Worm (Caenorhabditis elegans) whole organism, L3 larva: ENCODE data around the gene lrpc-1.

ENCODE experiments used
- R02D3.7 ChIP-seq: fragments of 150-350 bp; optimal IDR thresholded peaks from 2 replicates; lab custom pipeline; 2014; ENCODE audit warnings: missing biosample characterization, missing genetic modification characterization
- aly-2 ChIP-seq: fragments of 150-350 bp; optimal IDR thresholded peaks from 2 replicates; lab custom pipeline; 2014; ENCODE audit warnings: missing biosample characterization, missing genetic modification characterization
- ama-1 ChIP-seq: fragments of 150-350 bp; optimal IDR thresholded peaks from 2 replicates; lab custom pipeline; 2018
- ceh-16 ChIP-seq: sonication (generic microtip); optimal IDR thresholded peaks from 2 replicates; lab custom pipeline; 2017; ENCODE audit warnings: missing biosample characterization, missing genetic modification characterization
- ceh-28 ChIP-seq: fragments of 150-350 bp; optimal IDR thresholded peaks from 2 replicates; lab custom pipeline; 2014; ENCODE audit warnings: missing biosample characterization, missing genetic modification reagents, missing genetic modification characterization
- ceh-9 ChIP-seq: sonication (generic microtip); optimal IDR thresholded peaks from 2 replicates; lab custom pipeline; 2018; ENCODE audit warnings: missing biosample characterization, missing genetic modification characterization
- daf-12 ChIP-seq: fragments of 150-350 bp; optimal IDR thresholded peaks from 2 replicates; lab custom pipeline; 2014; ENCODE audit warnings: missing biosample characterization, missing genetic modification reagents, missing genetic modification characterization
- egl-5 ChIP-seq: fragments of 150-350 bp; optimal IDR thresholded peaks from 2 replicates; lab custom pipeline; 2017; ENCODE audit warnings: missing biosample characterization, missing genetic modification reagents, missing genetic modification characterization, inconsistent platforms
- elt-1 ChIP-seq: fragments of 150-350 bp; optimal IDR thresholded peaks from 2 replicates; lab custom pipeline; 2014; ENCODE audit warnings: missing biosample characterization, missing genetic modification characterization
- elt-2 ChIP-seq: sonication (generic microtip); optimal IDR thresholded peaks from 2 replicates; lab custom pipeline; 2016; ENCODE audit warnings: missing genetic modification reagents, mild to moderate bottlenecking, missing genetic modification characterization, missing compliant biosample characterization
- elt-3 ChIP-seq, 3 experiments: fragments of 150-350 bp in 1 of 3; sonication (generic microtip) in 2 of 3; optimal IDR thresholded peaks; 2 replicates in 2 of 3; 4 replicates in 1 of 3; lab custom pipeline; 2014 to 2017; ENCODE audit warnings: missing biosample characterization in 3 of 3, missing genetic modification characterization in 3 of 3
- eor-1 ChIP-seq, 2 experiments: fragments of 150-350 bp; optimal IDR thresholded peaks; 2 replicates each; lab custom pipeline; 2014 to 2018; ENCODE audit warnings: missing biosample characterization in 2 of 2, missing genetic modification characterization in 2 of 2
- fkh-10 ChIP-seq: sonication (generic microtip); optimal IDR thresholded peaks from 2 replicates; lab custom pipeline; 2017; ENCODE audit warnings: missing biosample characterization, missing genetic modification reagents, missing genetic modification characterization
- fkh-2 ChIP-seq: fragments of 150-350 bp; optimal IDR thresholded peaks from 2 replicates; lab custom pipeline; 2014; ENCODE audit warnings: missing biosample characterization, missing genetic modification reagents, missing genetic modification characterization
- fos-1 ChIP-seq: fragments of 150-350 bp; optimal IDR thresholded peaks from 2 replicates; lab custom pipeline; 2014; ENCODE audit warnings: missing biosample characterization, missing genetic modification characterization
- hmg-11 ChIP-seq: sonication (generic microtip); optimal IDR thresholded peaks from 2 replicates; lab custom pipeline; 2016; ENCODE audit warnings: missing genetic modification characterization, missing compliant biosample characterization
- jun-1 ChIP-seq: fragments of 150-350 bp; optimal IDR thresholded peaks from 2 replicates; lab custom pipeline; 2014; ENCODE audit warnings: missing biosample characterization, missing genetic modification reagents, missing genetic modification characterization
- lin-15B ChIP-seq: fragments of 150-350 bp; optimal IDR thresholded peaks from 2 replicates; lab custom pipeline; 2014; ENCODE audit warnings: missing biosample characterization, missing genetic modification characterization
- lsy-12 ChIP-seq: sonication (generic microtip); optimal IDR thresholded peaks from 2 replicates; lab custom pipeline; 2016; ENCODE audit warnings: mild to moderate bottlenecking, missing genetic modification characterization, missing compliant biosample characterization
- nfya-1 ChIP-seq: sonication (generic microtip); optimal IDR thresholded peaks from 2 replicates; lab custom pipeline; 2017; ENCODE audit warnings: missing genetic modification characterization, mild to moderate bottlenecking, missing compliant biosample characterization, antibody characterized with exemption, moderate library complexity; ENCODE audit not compliant: insufficient read depth
- nhr-11 ChIP-seq: fragments of 150-350 bp; optimal IDR thresholded peaks from 2 replicates; lab custom pipeline; 2014; ENCODE audit warnings: missing biosample characterization, missing genetic modification characterization
- nhr-23 ChIP-seq: fragments of 150-350 bp; optimal IDR thresholded peaks from 2 replicates; lab custom pipeline; 2014; ENCODE audit warnings: missing biosample characterization, missing genetic modification reagents, missing genetic modification characterization
- nhr-25 ChIP-seq: sonication (generic microtip); optimal IDR thresholded peaks from 2 replicates; lab custom pipeline; 2017; ENCODE audit warnings: missing biosample characterization, missing genetic modification characterization
- nhr-28 ChIP-seq: fragments of 150-350 bp; optimal IDR thresholded peaks from 2 replicates; lab custom pipeline; 2014; ENCODE audit warnings: missing biosample characterization, missing genetic modification characterization
- nhr-43 ChIP-seq: sonication (generic microtip); optimal IDR thresholded peaks from 2 replicates; lab custom pipeline; 2016; ENCODE audit warnings: mild to moderate bottlenecking, missing genetic modification characterization, missing compliant biosample characterization; ENCODE audit not compliant: poor library complexity, severe bottlenecking
- nhr-67 ChIP-seq: fragments of 150-350 bp; optimal IDR thresholded peaks from 2 replicates; lab custom pipeline; 2014; ENCODE audit warnings: missing biosample characterization, missing genetic modification characterization
- nhr-76 ChIP-seq: fragments of 150-350 bp; sonication (generic microtip); optimal IDR thresholded peaks from 5 replicates; lab custom pipeline; 2014; ENCODE audit warnings: missing biosample characterization, missing genetic modification characterization
- nhr-77 ChIP-seq: fragments of 150-350 bp; optimal IDR thresholded peaks from 2 replicates; lab custom pipeline; 2014; ENCODE audit warnings: missing biosample characterization, missing genetic modification characterization
- pha-4 ChIP-seq: fragments of 150-350 bp; optimal IDR thresholded peaks from 2 replicates; lab custom pipeline; 2014; ENCODE audit warnings: missing biosample characterization, missing genetic modification reagents, missing genetic modification characterization
- pqm-1 ChIP-seq: fragments of 150-350 bp; optimal IDR thresholded peaks from 2 replicates; lab custom pipeline; 2017; ENCODE audit warnings: missing biosample characterization, missing genetic modification characterization, inconsistent platforms
- sea-2 ChIP-seq: fragments of 150-350 bp; sonication (generic microtip); optimal IDR thresholded peaks from 4 replicates; lab custom pipeline; 2014; ENCODE audit warnings: missing biosample characterization, missing genetic modification reagents, missing genetic modification characterization
- skn-1 ChIP-seq: fragments of 150-350 bp; optimal IDR thresholded peaks from 2 replicates; lab custom pipeline; 2014; ENCODE audit warnings: missing biosample characterization, missing genetic modification characterization
- snpc-4 ChIP-seq: fragments of 150-350 bp; optimal IDR thresholded peaks from 2 replicates; lab custom pipeline; 2014; ENCODE audit warnings: missing biosample characterization, missing genetic modification characterization
- tbx-2 ChIP-seq: sonication (generic microtip); optimal IDR thresholded peaks from 2 replicates; lab custom pipeline; 2016; ENCODE audit warnings: mild to moderate bottlenecking, missing genetic modification characterization, missing compliant biosample characterization
- unc-39 ChIP-seq: sonication (generic microtip); optimal IDR thresholded peaks from 4 replicates; lab custom pipeline; 2017; ENCODE audit warnings: missing biosample characterization, missing genetic modification characterization
- unc-62 ChIP-seq: fragments of 150-350 bp; sonication (generic microtip); optimal IDR thresholded peaks from 4 replicates; lab custom pipeline; 2014; ENCODE audit warnings: missing biosample characterization, missing genetic modification reagents, missing genetic modification characterization
- zag-1 ChIP-seq: fragments of 150-350 bp; optimal IDR thresholded peaks from 2 replicates; lab custom pipeline; 2014; ENCODE audit warnings: missing biosample characterization, missing genetic modification characterization
- ztf-11 ChIP-seq: fragments of 150-350 bp; optimal IDR thresholded peaks from 2 replicates; lab custom pipeline; 2014; ENCODE audit warnings: missing biosample characterization, missing genetic modification characterization
- ztf-4 ChIP-seq: fragments of 150-350 bp; optimal IDR thresholded peaks from 2 replicates; lab custom pipeline; 2014; ENCODE audit warnings: missing biosample characterization, missing genetic modification characterization

Gene lrpc-1

DNA sequence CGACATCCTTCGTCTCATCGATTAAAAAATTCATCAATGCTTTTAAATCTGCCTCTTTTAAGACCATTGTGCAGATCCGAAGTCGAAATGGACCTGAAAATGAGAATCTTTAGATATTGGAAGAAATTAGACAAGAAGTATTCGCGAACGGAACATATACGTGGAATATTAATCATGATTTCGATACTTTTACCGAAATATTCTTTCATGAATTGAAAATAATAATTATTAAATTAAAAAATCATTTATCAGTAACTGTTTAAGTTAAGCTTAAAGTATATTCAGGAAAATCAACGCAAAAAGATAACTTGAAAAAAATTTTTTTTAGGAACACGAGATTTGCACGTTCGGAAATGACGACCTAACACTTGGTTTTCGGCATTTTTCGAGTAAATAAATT is 11.7 kb downstream of the lrpc-1 start, which contains the start of gene CD4.8:
CD4.8 (minus strand) TSS at position 101 of the 400 bp plus-strand sequence.
- TF ChIP-seq unc-39 (tag; lab: Kevin White, UChicago): no peak
- TF ChIP-seq elt-3 (tag; optimal IDR thresholded peaks at IDR 0.05; lab: Kevin White, UChicago): no peak
- no peak for TF ChIP-seq lsy-12 (tag; lab: Kevin White, UChicago)
- no peak for TF ChIP-seq ztf-4 (tag; lab: Kevin White, UChicago)
- no peak for TF ChIP-seq ceh-28
- no peak for TF ChIP-seq pqm-1 (tag; lab: Kevin White, UChicago)
- no peak for TF ChIP-seq nhr-11 (tag; lab: Kevin White, UChicago)
- TF ChIP-seq nhr-23 (tag; lab: Kevin White, UChicago): no peak
- TF ChIP-seq nhr-76 (tag; lab: Kevin White, UChicago): no peak
- TF ChIP-seq ztf-11 (tag; lab: Kevin White, UChicago): no peak
- no peak for TF ChIP-seq zag-1 (tag; lab: Kevin White, UChicago)
- TF ChIP-seq tbx-2 (tag; lab: Kevin White, UChicago): no peak

- TF ChIP-seq snpc-4 (tag; lab: Kevin White, UChicago) (peak; percentile 58), lin-15B (tag; lab: Kevin White, UChicago) (peak; percentile 58), fos-1 (tag; lab: Kevin White, UChicago) (no peak), daf-12 (tag; lab: Kevin White, UChicago) (no peak), nfya-1 (peak; percentile 42), egl-5 (peak; percentile 51), nhr-23 (tag; lab: Kevin White, UChicago) (peak; percentile 21), pha-4 (tag; lab: Kevin White, UChicago) (peak; percentile 45), unc-39 (tag; lab: Kevin White, UChicago) (no peak)
These were observed 16.5 kb downstream of the lrpc-1 start, which contains the start of gene zhit-1 for ce11 chrV:5596391-5597030. zhit-1 (minus strand) TSS chrV:5596551.

ce11 chrV:5594315-5594714 is 18.7 kb downstream of the lrpc-1 start, which contains the start of gene crn-2:
crn-2 (plus strand) TSS chrV:5594615.
- no peak for TF ChIP-seq nhr-11 (tag; lab: Kevin White, UChicago)
- TF ChIP-seq elt-2: no peak
- TF ChIP-seq pqm-1 (tag; lab: Kevin White, UChicago): no peak
- no peak for TF ChIP-seq nhr-25
- no peak for TF ChIP-seq ceh-16
- TF ChIP-seq unc-39 (tag; lab: Kevin White, UChicago): no peak
- no peak for TF ChIP-seq fkh-10 (GFP tag; lab: Kevin White, UChicago)
- TF ChIP-seq R02D3.7 (tag; lab: Kevin White, UChicago): no peak
- no peak for TF ChIP-seq nhr-77
- no peak for TF ChIP-seq elt-1 (tag; lab: Kevin White, UChicago)
- TF ChIP-seq ceh-9 (tag; lab: Kevin White, UChicago): no peak
- no peak for TF ChIP-seq skn-1 (tag; lab: Kevin White, UChicago)
- TF ChIP-seq egl-5: no peak
- no peak for TF ChIP-seq jun-1 (tag; lab: Kevin White, UChicago)
- TF ChIP-seq sea-2: no peak
- no peak for TF ChIP-seq unc-62 (GFP tag; lab: Kevin White, UChicago)

ce11 chrV:5593406-5593805 is 19.6 kb downstream of the lrpc-1 start, which contains the start of gene mrpl-48:
mrpl-48 (plus strand) TSS chrV:5593706.
- no peak for TF ChIP-seq ceh-9 (tag; lab: Kevin White, UChicago)
- no peak for TF ChIP-seq fkh-2 (tag; lab: Kevin White, UChicago)
- TF ChIP-seq ama-1 (lab: Kevin White, UChicago): peak; percentile 28
- no peak for TF ChIP-seq aly-2 (tag; lab: Kevin White, UChicago)

- no peak for TF ChIP-seq lsy-12 (tag; lab: Kevin White, UChicago)
- peak; percentile 78 for TF ChIP-seq lin-15B (tag; lab: Kevin White, UChicago)
- TF ChIP-seq jun-1 (tag; lab: Kevin White, UChicago): no peak
- no peak for TF ChIP-seq ceh-16
- TF ChIP-seq nhr-76 (tag; lab: Kevin White, UChicago): no peak
- TF ChIP-seq nhr-25: peak; percentile 31
- TF ChIP-seq nhr-23 (tag; lab: Kevin White, UChicago): peak; percentile 87
- TF ChIP-seq nhr-77: no peak
- TF ChIP-seq pqm-1 (tag; lab: Kevin White, UChicago): peak; percentile 13
- peak in 1 of 2 experiments; percentile 28 for TF ChIP-seq eor-1 (tag; optimal IDR thresholded peaks at IDR 0.05; lab: Kevin White, UChicago)
- no peak for TF ChIP-seq fos-1 (tag; lab: Kevin White, UChicago)
- no peak for TF ChIP-seq ztf-11 (tag; lab: Kevin White, UChicago)
- no peak for TF ChIP-seq elt-1 (tag; lab: Kevin White, UChicago)
- TF ChIP-seq R02D3.7 (tag; lab: Kevin White, UChicago): peak; percentile 6
- no peak for TF ChIP-seq ztf-4 (tag; lab: Kevin White, UChicago)
- no peak for TF ChIP-seq daf-12 (tag; lab: Kevin White, UChicago)
- no peak for TF ChIP-seq unc-62 (GFP tag; lab: Kevin White, UChicago)
- peak; percentile 74 for TF ChIP-seq hmg-11 (tag; lab: Kevin White, UChicago)
- TF ChIP-seq nhr-67 (tag; lab: Kevin White, UChicago): no peak
- TF ChIP-seq nhr-28 (tag; lab: Kevin White, UChicago): no peak
- no peak for TF ChIP-seq ama-1 (lab: Kevin White, UChicago)
- TF ChIP-seq ceh-28: peak; percentile 66
- peak; percentile 90 for TF ChIP-seq pha-4 (tag; lab: Kevin White, UChicago)
- TF ChIP-seq nhr-43 (tag; lab: Kevin White, UChicago): peak; percentile 54
- peak; percentile 54 for TF ChIP-seq sea-2
- peak; percentile 79 for TF ChIP-seq snpc-4 (tag; lab: Kevin White, UChicago)
- peak; percentile 79 for TF ChIP-seq nfya-1
- TF ChIP-seq elt-2: peak; percentile 37
These were observed 20.7 kb downstream of the lrpc-1 start, which contains the start of gene vps-37 for ce11 chrV:5592323-5592722. vps-37 (plus strand) TSS chrV:5592700.
